Worm (Caenorhabditis elegans) whole organism, L1 larva: ENCODE measurements around the gene W02A2.9.

Experiments
- C04F5.9 ChIP-seq: sonication (generic microtip); optimal IDR thresholded peaks from 2 replicates; lab custom pipeline; 2016; ENCODE audit warnings: missing genetic modification characterization, missing compliant biosample characterization
- C16A3.4 ChIP-seq: fragments of 150-350 bp; optimal IDR thresholded peaks from 2 replicates; lab custom pipeline; 2014; ENCODE audit warnings: missing biosample characterization, missing genetic modification characterization
- aly-2 ChIP-seq: fragments of 150-350 bp; optimal IDR thresholded peaks from 2 replicates; lab custom pipeline; 2014; ENCODE audit warnings: missing biosample characterization, missing genetic modification characterization
- ama-1 ChIP-seq: fragments of 150-350 bp; optimal IDR thresholded peaks from 2 replicates; lab custom pipeline; 2014
- ceh-8 ChIP-seq: fragments of 200-800 bp; sonication (Bioruptor generic); optimal IDR thresholded peaks from 2 replicates; lab custom pipeline; 2018; ENCODE audit warnings: mild to moderate bottlenecking, missing genetic modification characterization, moderate library complexity, missing compliant biosample characterization
- ceh-82 ChIP-seq, 3 experiments: fragments of 150-350 bp in 1 of 3; sonication (generic microtip) in 2 of 3; optimal IDR thresholded peaks; 2 replicates each; lab custom pipeline; 2014 to 2017; ENCODE audit warnings: missing biosample characterization in 3 of 3, missing genetic modification characterization in 3 of 3
- ces-1 ChIP-seq: fragments of 150-350 bp; optimal IDR thresholded peaks from 2 replicates; lab custom pipeline; 2014; ENCODE audit warnings: missing biosample characterization, missing genetic modification reagents, missing genetic modification characterization
- dsc-1 ChIP-seq: sonication (generic microtip); optimal IDR thresholded peaks from 2 replicates; lab custom pipeline; 2016; ENCODE audit warnings: mild to moderate bottlenecking, missing genetic modification characterization, missing compliant biosample characterization
- efl-1 ChIP-seq, 4 experiments: fragments of 150-350 bp; optimal IDR thresholded peaks in 3 of 4; peaks in 1 of 4; 1 replicate in 1 of 4; 2 replicates in 3 of 4; lab custom pipeline; 2014; ENCODE audit warnings: missing biosample characterization in 2 of 4, missing genetic modification characterization in 2 of 4, missing genetic modification reagents in 2 of 4
- egl-13 ChIP-seq: sonication (generic microtip); optimal IDR thresholded peaks from 2 replicates; lab custom pipeline; 2016; ENCODE audit warnings: missing genotype, missing genetic modification reagents, missing genetic modification characterization, missing compliant biosample characterization
- elt-2 ChIP-seq: sonication (generic microtip); optimal IDR thresholded peaks from 2 replicates; lab custom pipeline; 2016; ENCODE audit warnings: missing genetic modification characterization, mild to moderate bottlenecking, inconsistent platforms, missing compliant biosample characterization, missing genetic modification reagents
- fkh-10 ChIP-seq: sonication (generic microtip); optimal IDR thresholded peaks from 2 replicates; lab custom pipeline; 2017; ENCODE audit warnings: missing biosample characterization, missing genetic modification reagents, missing genetic modification characterization
- fkh-4 ChIP-seq: sonication (generic microtip); optimal IDR thresholded peaks from 2 replicates; lab custom pipeline; 2016; ENCODE audit warnings: missing compliant biosample characterization, missing genetic modification characterization, borderline replicate concordance
- fkh-8 ChIP-seq: sonication (generic microtip); optimal IDR thresholded peaks from 2 replicates; lab custom pipeline; 2016; ENCODE audit warnings: mild to moderate bottlenecking, missing genetic modification characterization, missing compliant biosample characterization
- fos-1 ChIP-seq: fragments of 150-350 bp; optimal IDR thresholded peaks from 2 replicates; lab custom pipeline; 2014; ENCODE audit warnings: missing biosample characterization, missing genetic modification characterization
- hlh-4 ChIP-seq: sonication (generic microtip); optimal IDR thresholded peaks from 2 replicates; lab custom pipeline; 2016; ENCODE audit warnings: mild to moderate bottlenecking, missing genetic modification characterization, missing compliant biosample characterization
- hpl-2 ChIP-seq: fragments of 150-350 bp; optimal IDR thresholded peaks from 2 replicates; lab custom pipeline; 2014; ENCODE audit warnings: missing biosample characterization, missing genetic modification reagents, missing genetic modification characterization
- irx-1 ChIP-seq: sonication (generic microtip); optimal IDR thresholded peaks from 2 replicates; lab custom pipeline; 2016; ENCODE audit warnings: missing genetic modification characterization, missing compliant biosample characterization
- isw-1 ChIP-seq: fragments of 200-800 bp; sonication (Bioruptor generic); IDR thresholded peaks from 2 replicates; pipeline ENCODE4 v1.3.6; 2022; ENCODE audit warnings: missing genetic modification characterization, missing compliant biosample characterization
- lin-14 ChIP-seq: fragments of 200-800 bp; sonication (Bioruptor generic); optimal IDR thresholded peaks from 2 replicates; lab custom pipeline; 2018; ENCODE audit warnings: mild to moderate bottlenecking, missing genetic modification characterization, moderate library complexity, missing compliant biosample characterization
- lin-35 ChIP-seq, 2 experiments: fragments of 150-350 bp; optimal IDR thresholded peaks; 2 replicates each; lab custom pipeline; 2014; ENCODE audit warnings: missing biosample characterization in 2 of 2, missing genetic modification characterization in 2 of 2, missing genetic modification reagents in 2 of 2
- lin-39 ChIP-seq: fragments of 150-350 bp; optimal IDR thresholded peaks from 2 replicates; lab custom pipeline; 2014; ENCODE audit warnings: missing biosample characterization, missing genetic modification reagents, missing genetic modification characterization
- lir-3 ChIP-seq: sonication (generic microtip); optimal IDR thresholded peaks from 2 replicates; lab custom pipeline; 2016; ENCODE audit warnings: mild to moderate bottlenecking, missing genetic modification characterization, moderate library complexity, missing compliant biosample characterization; ENCODE audit not compliant: poor library complexity
- nhr-11 ChIP-seq: fragments of 150-350 bp; optimal IDR thresholded peaks from 2 replicates; lab custom pipeline; 2014; ENCODE audit warnings: missing biosample characterization, missing genetic modification characterization
- nhr-12 ChIP-seq: sonication (generic microtip); optimal IDR thresholded peaks from 2 replicates; lab custom pipeline; 2017; ENCODE audit warnings: missing biosample characterization, missing genetic modification characterization
- nhr-20 ChIP-seq: sonication (generic microtip); optimal IDR thresholded peaks from 2 replicates; lab custom pipeline; 2016; ENCODE audit warnings: mild to moderate bottlenecking, missing genetic modification characterization, missing compliant biosample characterization
- nhr-237 ChIP-seq: fragments of 150-350 bp; optimal IDR thresholded peaks from 2 replicates; lab custom pipeline; 2014; ENCODE audit warnings: missing biosample characterization, missing genetic modification characterization
- nhr-84 ChIP-seq: sonication (generic microtip); optimal IDR thresholded peaks from 2 replicates; lab custom pipeline; 2017; ENCODE audit warnings: missing biosample characterization, missing genetic modification characterization
- pax-3 ChIP-seq: fragments of 200-800 bp; sonication (Bioruptor generic); optimal IDR thresholded peaks from 2 replicates; lab custom pipeline; 2018; ENCODE audit warnings: mild to moderate bottlenecking, missing genetic modification characterization, moderate library complexity, missing compliant biosample characterization
- rnt-1 ChIP-seq: sonication (generic microtip); optimal IDR thresholded peaks from 2 replicates; lab custom pipeline; 2016; ENCODE audit warnings: mild to moderate bottlenecking, missing genetic modification characterization, moderate library complexity, missing compliant biosample characterization
- snpc-4 ChIP-seq: fragments of 150-350 bp; optimal IDR thresholded peaks from 2 replicates; lab custom pipeline; 2014; ENCODE audit warnings: missing biosample characterization, missing genetic modification characterization
- snu-23 ChIP-seq: sonication (generic microtip); optimal IDR thresholded peaks from 2 replicates; lab custom pipeline; 2016; ENCODE audit warnings: missing genetic modification characterization, missing compliant biosample characterization
- swsn-7 ChIP-seq: sonication (generic microtip); optimal IDR thresholded peaks from 2 replicates; lab custom pipeline; 2016; ENCODE audit warnings: missing genetic modification characterization, missing compliant biosample characterization
- tlp-1 ChIP-seq: fragments of 150-350 bp; optimal IDR thresholded peaks from 2 replicates; lab custom pipeline; 2014; ENCODE audit warnings: missing biosample characterization, missing genetic modification characterization
- unc-130 ChIP-seq: fragments of 150-350 bp; optimal IDR thresholded peaks from 2 replicates; lab custom pipeline; 2017; ENCODE audit warnings: missing biosample characterization, missing genetic modification characterization, inconsistent platforms
- unc-62 ChIP-seq: fragments of 150-350 bp; optimal IDR thresholded peaks from 2 replicates; lab custom pipeline; 2014; ENCODE audit warnings: missing biosample characterization, missing genetic modification reagents, missing genetic modification characterization
- unc-86 ChIP-seq: sonication (generic microtip); optimal IDR thresholded peaks from 2 replicates; lab custom pipeline; 2016; ENCODE audit warnings: missing genetic modification characterization, missing compliant biosample characterization
- unc-98 ChIP-seq: fragments of 200-800 bp; sonication (Bioruptor generic); IDR thresholded peaks from 2 replicates; pipeline ENCODE4 v1.3.6; 2022; ENCODE audit warnings: missing genetic modification characterization, missing compliant biosample characterization
- zip-4 ChIP-seq: fragments of 200-800 bp; sonication (Bioruptor generic); optimal IDR thresholded peaks from 2 replicates; lab custom pipeline; 2018; ENCODE audit warnings: mild to moderate bottlenecking, missing genetic modification characterization, moderate library complexity, missing compliant biosample characterization

Gene W02A2.9

DNA sequence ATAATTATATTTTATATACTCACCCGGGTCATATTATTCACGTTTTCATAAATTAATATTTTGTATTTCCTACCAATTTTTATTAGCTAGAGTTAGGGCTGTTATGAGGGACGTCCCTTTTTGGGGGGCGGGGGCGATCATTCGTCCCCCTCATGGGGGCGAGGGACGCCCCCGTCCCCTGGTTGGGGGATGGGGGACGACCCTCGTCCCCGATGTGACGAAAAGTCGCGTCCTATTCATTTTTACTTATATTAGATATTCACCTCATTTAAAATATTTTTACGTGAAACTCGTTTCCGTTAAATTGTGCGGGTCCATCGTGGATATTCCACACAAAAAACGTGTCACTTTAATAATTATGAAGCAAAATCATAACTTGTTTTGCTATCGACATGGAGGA is 1.1 kb downstream of the W02A2.9 start, which contains the start of gene W02A2.12:
TSS of gene W02A2.12 (minus strand) at position 240 of the 400 bp plus-strand sequence.
- no peak for TF ChIP-seq lin-39 (tag; lab: Kevin White, UChicago)
- TF ChIP-seq isw-1 (GFP tag; lab: Robert Waterston, UW), result no peak
- TF ChIP-seq dsc-1, result no peak
- no peak for TF ChIP-seq zip-4
- no peak for TF ChIP-seq fkh-4
- no peak for TF ChIP-seq nhr-12 (tag; lab: Kevin White, UChicago)
- no peak for TF ChIP-seq nhr-84 (tag; lab: Kevin White, UChicago)
- TF ChIP-seq C04F5.9 (tag; lab: Kevin White, UChicago), result no peak
- no peak for TF ChIP-seq lin-14 (GFP tag; lab: Kevin White, UChicago)

DNA sequence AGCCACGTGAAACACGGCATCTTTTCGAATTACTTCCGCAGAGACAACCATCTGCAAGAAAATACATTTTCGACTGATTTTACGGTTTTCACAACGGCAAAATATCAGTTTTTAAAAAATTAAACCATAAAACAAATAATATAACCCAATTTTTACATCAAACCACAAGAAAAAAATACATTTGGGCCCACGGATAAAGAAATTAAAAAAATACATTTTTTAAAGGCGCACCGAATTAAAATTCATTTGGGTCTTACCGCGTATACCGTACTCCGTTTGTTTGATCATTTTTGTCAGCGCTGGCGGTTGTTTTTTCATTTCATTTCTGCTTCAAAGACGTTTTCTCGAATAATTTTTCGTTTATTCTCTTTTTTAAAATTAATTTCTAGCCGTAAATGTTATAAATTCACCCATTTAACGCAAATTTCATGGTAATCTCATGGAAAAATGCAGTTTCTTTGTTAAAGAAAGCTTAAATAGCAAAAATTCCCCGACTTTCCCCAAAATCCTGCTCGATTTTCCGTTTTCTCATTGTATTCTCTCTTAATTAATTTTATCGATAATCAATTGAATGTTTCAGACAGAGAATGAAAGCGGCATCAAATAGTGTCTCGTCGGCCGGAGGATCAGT is 5.8 kb downstream of the W02A2.9 start, which contains the start of the genes rec-8 and mex-5:
TSS of gene rec-8 (minus strand) at position 51 of the 631 bp plus-strand sequence.
TSS of gene mex-5 (plus strand) at position 581 of the 631 bp plus-strand sequence.
- TF ChIP-seq tlp-1 (tag; lab: Kevin White, UChicago) (no peak), nhr-20 (tag; lab: Kevin White, UChicago) (no peak), nhr-11 (tag; lab: Kevin White, UChicago) (no peak), C16A3.4 (tag; lab: Kevin White, UChicago) (no peak), fkh-8 (tag; lab: Kevin White, UChicago) (no peak), hpl-2 (GFP tag; lab: Kevin White, UChicago) (no peak), irx-1 (tag; lab: Kevin White, UChicago) (no peak), unc-130 (tag; lab: Kevin White, UChicago) (no peak), unc-98 (GFP tag; lab: Robert Waterston, UW) (no peak), ceh-8 (GFP tag; lab: Kevin White, UChicago) (no peak), unc-62 (GFP tag; lab: Kevin White, UChicago) (no peak), elt-2 (no peak), egl-13 (tag; lab: Kevin White, UChicago) (no peak)

DNA sequence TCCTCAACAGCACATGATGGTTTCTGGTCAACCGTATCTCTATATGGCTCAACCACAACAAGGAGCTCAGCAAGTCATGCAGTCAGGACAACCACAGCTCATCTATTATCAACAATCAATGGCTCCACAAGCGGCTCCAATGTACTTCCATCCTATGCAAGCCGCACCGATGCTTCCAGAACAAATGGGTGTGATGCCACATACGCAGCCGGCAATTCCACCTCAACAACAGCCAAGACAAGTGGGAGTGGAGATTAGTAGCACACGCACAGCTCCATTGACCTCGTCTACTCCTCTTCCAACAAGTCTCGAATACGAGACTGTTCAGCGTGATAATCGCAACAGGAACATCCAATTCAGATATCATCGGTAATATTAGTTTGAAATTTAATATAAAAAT is 6.6 kb downstream of the W02A2.9 start:
- TF ChIP-seq efl-1 (optimal IDR thresholded peaks at IDR 0.05; lab: Kevin White, UChicago), result no peak
- TF ChIP-seq efl-1 (GFP tag; optimal IDR thresholded peaks at IDR 0.05 in 1 of 2; lab: Kevin White, UChicago), result peak in 1 of 2 experiments; percentile 91
- no peak for TF ChIP-seq ces-1

DNA sequence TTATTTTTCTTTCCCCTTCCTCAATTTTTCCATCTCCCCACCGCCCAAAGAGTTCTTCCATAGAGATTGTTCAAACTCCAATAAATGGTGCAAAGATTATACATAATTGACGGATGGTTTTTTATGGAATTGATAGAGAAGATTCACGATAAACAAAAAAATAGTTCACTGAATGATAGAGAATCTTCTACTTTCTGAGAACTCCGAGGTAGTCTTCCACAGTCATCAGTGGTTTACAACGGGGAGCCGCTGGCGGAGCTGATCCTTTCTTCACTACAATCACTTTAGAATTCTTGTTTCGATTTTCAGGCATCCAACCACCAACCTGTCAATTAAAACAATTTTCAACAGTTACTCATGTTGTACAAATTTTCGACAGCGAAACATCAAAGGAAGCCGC is 8.5 kb downstream of the W02A2.9 start:
- TF ChIP-seq fos-1 (tag; lab: Kevin White, UChicago), result no peak
- no peak for TF ChIP-seq pax-3 (tag; lab: Kevin White, UChicago)

DNA sequence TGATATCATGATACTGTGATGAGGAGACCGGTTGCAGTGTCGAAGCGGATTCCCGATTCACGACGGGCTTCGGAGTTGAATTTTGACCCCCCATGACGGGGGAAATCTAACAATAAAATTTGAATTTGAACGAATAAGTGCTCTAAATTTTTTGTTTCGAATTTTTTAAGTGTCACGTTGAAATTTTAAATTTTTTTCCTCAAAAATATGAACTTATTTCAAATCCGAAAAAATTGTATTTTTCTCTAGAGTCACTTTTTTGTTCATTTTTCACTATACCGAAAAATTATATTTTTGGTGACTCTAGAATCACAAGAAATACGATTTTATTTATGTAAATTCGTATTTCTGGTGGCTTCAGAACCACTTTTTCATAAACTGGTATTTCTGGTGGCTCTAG is 11.0 kb downstream of the W02A2.9 start, which contains the start of gene W02A2.8:
TSS of gene W02A2.8 (minus strand) at position 101 of the 400 bp plus-strand sequence.
- no peak for TF ChIP-seq snu-23 (GFP tag; lab: Kevin White, UChicago)
- no peak for TF ChIP-seq ceh-82 (tag; optimal IDR thresholded peaks at IDR 0.05; lab: Kevin White, UChicago)
- TF ChIP-seq rnt-1 (tag; lab: Kevin White, UChicago), result no peak
- no peak for TF ChIP-seq nhr-12 (tag; lab: Kevin White, UChicago)
- TF ChIP-seq nhr-237 (tag; lab: Kevin White, UChicago), result no peak
- no peak for TF ChIP-seq aly-2 (tag; lab: Kevin White, UChicago)
- TF ChIP-seq hlh-4 (tag; lab: Kevin White, UChicago), result no peak
- TF ChIP-seq lir-3 (tag; lab: Kevin White, UChicago), result no peak
- no peak for TF ChIP-seq lin-35 (GFP tag; optimal IDR thresholded peaks at IDR 0.05; lab: Kevin White, UChicago)
- no peak for TF ChIP-seq fkh-10 (GFP tag; lab: Kevin White, UChicago)
- TF ChIP-seq ama-1 (lab: Kevin White, UChicago), result no peak
- no peak for TF ChIP-seq snpc-4
- TF ChIP-seq hpl-2 (GFP tag; lab: Kevin White, UChicago), result no peak
- TF ChIP-seq unc-86 (tag; lab: Kevin White, UChicago), result no peak
- TF ChIP-seq nhr-20 (tag; lab: Kevin White, UChicago), result no peak
- TF ChIP-seq swsn-7 (tag; lab: Kevin White, UChicago), result no peak
- TF ChIP-seq, all 84 proteins: peak for 0
